Fruit fly (Drosophila melanogaster) whole organism: ENCODE measurements around the gene CG14864.

Source experiments
- CG8478 ChIP-seq: fragments of >200 bp; optimal IDR thresholded peaks from 2 replicates; lab custom pipeline; 2018; ENCODE audit warnings: inconsistent platforms
- Dll ChIP-seq: fragments of >200 bp; optimal IDR thresholded peaks from 2 replicates; lab custom pipeline; 2017
- EcR ChIP-seq, 2 experiments: fragments of >200 bp; optimal IDR thresholded peaks; 2 replicates each; lab custom pipeline; 2017; ENCODE audit warnings: missing biosample characterization in 2 of 2, missing genetic modification characterization in 2 of 2, missing genetic modification reagents in 2 of 2
- pan ChIP-seq: fragments of >200 bp; optimal IDR thresholded peaks from 2 replicates; lab custom pipeline; 2017
- psq ChIP-seq: fragments of >200 bp; optimal IDR thresholded peaks from 2 replicates; lab custom pipeline; 2017
- usp ChIP-seq: fragments of >200 bp; optimal IDR thresholded peaks from 2 replicates; lab custom pipeline; 2017; ENCODE audit warnings: missing biosample characterization, missing genetic modification characterization, mixed read lengths

DNA sequence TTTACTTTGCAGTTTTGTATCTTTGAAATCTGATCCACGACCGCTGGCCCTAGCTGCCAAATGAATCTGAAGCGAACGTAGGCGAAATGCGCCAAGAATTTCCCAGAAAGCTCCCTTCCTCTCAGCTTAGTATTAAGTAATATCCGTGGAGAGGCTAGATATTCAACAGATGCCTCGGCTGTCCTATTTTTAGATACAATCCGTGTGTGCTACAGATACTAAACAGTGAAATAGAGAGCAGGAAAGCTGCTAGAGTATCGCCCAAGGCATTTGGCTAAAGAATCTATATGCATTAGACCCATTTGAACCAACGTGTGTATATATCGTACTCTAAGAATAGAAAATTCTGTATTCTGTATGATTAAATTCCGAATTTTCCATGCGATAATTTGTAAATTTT lies 14.0 kb upstream of the CG14864 start:
- TF ChIP-seq psq (lab: Kevin White, UChicago) (no peak), usp (GFP tag; lab: Kevin White, UChicago) (no peak), EcR (GFP tag; optimal IDR thresholded peaks at IDR 0.05; lab: Kevin White, UChicago) (no peak), CG8478 (lab: Kevin White, UChicago) (no peak), Dll (lab: Kevin White, UChicago) (no peak), pan (lab: Kevin White, UChicago) (no peak)
